Fruit fly (Drosophila melanogaster): ENCODE data around the gene MME1.
A peak's percentile ranks its signal among the peaks of the same experiment; 100 is the strongest.

Gene MME1

dm6 chr2L:7023614-7024259, 3.6 kb upstream of the MME1 start, which contains the start of gene Gart (continued):
- TF ChIP-seq lov (optimal IDR thresholded peaks at IDR 0.05) (no peak), lov (GFP tag; IDR thresholded peaks at IDR 0.05) (no peak), Nf-YC (tag; optimal IDR thresholded peaks at IDR 0.05) (no peak), CG7987 (GFP tag; optimal IDR thresholded peaks at IDR 0.05) (no peak)

dm6 chr2L:7025247-7025646, 2.1 kb upstream of the MME1 start:
- TF ChIP-seq CG32532 (GFP tag; IDR thresholded peaks at IDR 0.05) (no peak), croc (GFP tag; conservative IDR thresholded peaks at IDR 0.05) (no peak), eve (GFP tag; optimal IDR thresholded peaks at IDR 0.05) (no peak), dmrt99B (tag; optimal IDR thresholded peaks at IDR 0.05) (no peak), CG7963 (GFP tag; IDR thresholded peaks at IDR 0.05; ENCODE audit: partially characterized antibody) (0 out of 3 replicates have a peak, but pooled peaks have one; percentile 16), CG10366 (GFP tag; IDR thresholded peaks at IDR 0.05) (no peak), Awh (GFP tag; IDR thresholded peaks at IDR 0.05) (no peak), Dfd (GFP tag; optimal IDR thresholded peaks at IDR 0.05) (peak in 1 of 2 experiments; percentile 82), Med (GFP tag) (peak; percentile 74), Ets65A (GFP tag) (peak; percentile 19)

dm6 chr2L:7026308-7026707, 1.0 kb upstream of the MME1 start:
- TF ChIP-seq pan (optimal IDR thresholded peaks at IDR 0.05), result no peak
- TF ChIP-seq pan (GFP tag; optimal IDR thresholded peaks at IDR 0.05 in 1 of 2, IDR thresholded peaks at IDR 0.05 in 1 of 2), result no peak
- no peak for TF ChIP-seq B-H1 (GFP tag; IDR thresholded peaks at IDR 0.05)
- TF ChIP-seq CG6791 (GFP tag; IDR thresholded peaks at IDR 0.05; ENCODE audit: partially characterized antibody), result peak; percentile 37; the same call in 1 of the 3 replicates
- peak; percentile 62 for TF ChIP-seq Med (GFP tag)
- TF ChIP-seq cato (GFP tag; optimal IDR thresholded peaks at IDR 0.05; ENCODE audit: borderline replicate concordance), result no peak
- TF ChIP-seq CG16779 (GFP tag; IDR thresholded peaks at IDR 0.05), result 0 out of 2 replicates have a peak, but pooled peaks have one; percentile 6
- peak; percentile 25; the same call in 1 of the 3 replicates for TF ChIP-seq Dbx (GFP tag; IDR thresholded peaks at IDR 0.05)
- TF ChIP-seq ara (GFP tag; IDR thresholded peaks at IDR 0.05), result 0 out of 2 replicates have a peak, but pooled peaks have one; percentile 20
- TF ChIP-seq sens (GFP tag), result peak; percentile 0
- TF ChIP-seq CG5953 (GFP tag; IDR thresholded peaks at IDR 0.05), result 0 out of 2 replicates have a peak, but pooled peaks have one; percentile 10
- peak; percentile 4 for TF ChIP-seq CG1832 (GFP tag; optimal IDR thresholded peaks at IDR 0.05)
- TF ChIP-seq ci (GFP tag; IDR thresholded peaks at IDR 0.05), result 0 out of 3 replicates have a peak, but pooled peaks have one; percentile 39

- no peak for TF ChIP-seq bbx (GFP tag; IDR thresholded peaks at IDR 0.05; ENCODE audit: partially characterized antibody)
- peak; percentile 12 for TF ChIP-seq Med (GFP tag)
- no peak for TF ChIP-seq Kr (GFP tag; optimal IDR thresholded peaks at IDR 0.05)
- peak; percentile 65 for TF ChIP-seq nom (GFP tag; optimal IDR thresholded peaks at IDR 0.05)
Observed at dm6 chr2L:7028440-7028839, 1.1 kb downstream of the MME1 start.

dm6 chr2L:7028990-7029389, 1.7 kb downstream of the MME1 start:
- TF ChIP-seq CG34422 (GFP tag; IDR thresholded peaks at IDR 0.05), result no peak
- peak; percentile 36; the same call in 1 of the 2 replicates for TF ChIP-seq amos (GFP tag; IDR thresholded peaks at IDR 0.05; ENCODE audit: partially characterized antibody)
- TF ChIP-seq CG31365 (tag; optimal IDR thresholded peaks at IDR 0.05), result peak; percentile 4
- TF ChIP-seq mld (GFP tag; IDR thresholded peaks at IDR 0.05; ENCODE audit: partially characterized antibody), result no peak
- TF ChIP-seq slp2 (GFP tag; optimal IDR thresholded peaks at IDR 0.05), result no peak
- no peak for TF ChIP-seq C15 (GFP tag; IDR thresholded peaks at IDR 0.05)
- TF ChIP-seq CoRest (tag; optimal IDR thresholded peaks at IDR 0.05), result no peak
- peak; percentile 11 for TF ChIP-seq Dp (GFP tag; optimal IDR thresholded peaks at IDR 0.05)
- TF ChIP-seq CG16813 (GFP tag; IDR thresholded peaks at IDR 0.05; ENCODE audit: partially characterized antibody), result no peak
- no peak for TF ChIP-seq HmgZ (tag; optimal IDR thresholded peaks at IDR 0.05)
- TF ChIP-seq kah (GFP tag; optimal IDR thresholded peaks at IDR 0.05), result no peak
- no peak for TF ChIP-seq HmgD (GFP tag; optimal IDR thresholded peaks at IDR 0.05)
- no peak for TF ChIP-seq CG31388 (GFP tag; optimal IDR thresholded peaks at IDR 0.05)
- no peak for TF ChIP-seq CG10543 (GFP tag; optimal IDR thresholded peaks at IDR 0.05)
- no peak for TF ChIP-seq CG10147 (GFP tag; optimal IDR thresholded peaks at IDR 0.05)
- TF ChIP-seq nau (GFP tag; optimal IDR thresholded peaks at IDR 0.05), result no peak
